Fruit fly (Drosophila melanogaster) whole organism, adult: ENCODE results near the gene Mpv17.

Experiments used
- CG11617 ChIP-seq: fragments of 200-800 bp; sonication (Bioruptor generic); optimal IDR thresholded peaks from 2 replicates; lab custom pipeline; 2017; ENCODE audit warnings: mild to moderate bottlenecking, missing biosample characterization, missing genetic modification reagents, missing genetic modification characterization
- CG12768 ChIP-seq: fragments of 200-800 bp; sonication (Bioruptor generic); optimal IDR thresholded peaks from 2 replicates; lab custom pipeline; 2017; ENCODE audit warnings: missing biosample characterization, missing genetic modification characterization, mild to moderate bottlenecking, moderate library complexity, missing genetic modification reagents
- CG14711 ChIP-seq: fragments of 200-800 bp; sonication (Bioruptor generic); optimal IDR thresholded peaks from 2 replicates; lab custom pipeline; 2018; ENCODE audit warnings: missing biosample characterization, mild to moderate bottlenecking, missing genetic modification characterization, moderate library complexity
- CG1620 ChIP-seq: fragments of 200-800 bp; sonication (Bioruptor generic); optimal IDR thresholded peaks from 2 replicates; lab custom pipeline; 2016; ENCODE audit warnings: missing biosample characterization, missing genetic modification characterization
- CG33017 ChIP-seq: fragments of 200-800 bp; sonication (Bioruptor generic); optimal IDR thresholded peaks from 2 replicates; lab custom pipeline; 2018; ENCODE audit warnings: missing biosample characterization, mild to moderate bottlenecking, missing genetic modification characterization, moderate library complexity
- CG5204 ChIP-seq: fragments of 200-800 bp; sonication (Bioruptor generic); optimal IDR thresholded peaks from 2 replicates; lab custom pipeline; 2016; ENCODE audit warnings: missing biosample characterization, missing genetic modification characterization
- CG7045 ChIP-seq: fragments of 200-800 bp; sonication (Bioruptor generic); optimal IDR thresholded peaks from 2 replicates; lab custom pipeline; 2017; ENCODE audit warnings: missing biosample characterization, mild to moderate bottlenecking, missing genetic modification characterization
- CG7101 ChIP-seq: fragments of 200-800 bp; sonication (Bioruptor generic); optimal IDR thresholded peaks from 2 replicates; lab custom pipeline; 2018; ENCODE audit warnings: missing biosample characterization, mild to moderate bottlenecking, missing genetic modification characterization, moderate library complexity
- Clk ChIP-seq: fragments of 200-800 bp; sonication (Bioruptor generic); optimal IDR thresholded peaks from 2 replicates; lab custom pipeline; 2017; ENCODE audit warnings: missing biosample characterization, missing genetic modification characterization
- Crg-1 ChIP-seq: fragments of 200-800 bp; sonication (Bioruptor generic); optimal IDR thresholded peaks from 2 replicates; lab custom pipeline; 2016; ENCODE audit warnings: missing biosample characterization, missing genetic modification characterization
- Hr96 ChIP-seq: fragments of 200-800 bp; sonication (Bioruptor generic); optimal IDR thresholded peaks from 2 replicates; lab custom pipeline; 2016; ENCODE audit warnings: missing biosample characterization, missing genetic modification characterization
- Mnt ChIP-seq: fragments of 200-800 bp; sonication (Bioruptor generic); optimal IDR thresholded peaks from 2 replicates; lab custom pipeline; 2016; ENCODE audit warnings: missing biosample characterization, mild to moderate bottlenecking, missing genetic modification characterization
- bab1 ChIP-seq: fragments of 200-800 bp; sonication (Bioruptor generic); optimal IDR thresholded peaks from 3 replicates; lab custom pipeline; 2019; ENCODE audit warnings: missing biosample characterization, mild to moderate bottlenecking, missing genetic modification characterization, moderate library complexity
- cic ChIP-seq: fragments of 200-800 bp; sonication (Bioruptor generic); optimal IDR thresholded peaks from 2 replicates; lab custom pipeline; 2017; ENCODE audit warnings: missing biosample characterization, mild to moderate bottlenecking, missing genetic modification characterization, moderate library complexity
- cnc ChIP-seq, 2 experiments: fragments of >200 bp; optimal IDR thresholded peaks; 2 replicates each; lab custom pipeline; 2017
- kay ChIP-seq: fragments of 200-800 bp; sonication (Bioruptor generic); peaks from one replicate; lab custom pipeline; 2016; ENCODE audit warnings: missing biosample characterization, missing genetic modification characterization, borderline replicate concordance
- ovo ChIP-seq: fragments of 200-800 bp; sonication (Bioruptor generic); optimal IDR thresholded peaks from 2 replicates; lab custom pipeline; 2016; ENCODE audit warnings: missing biosample characterization, missing genetic modification characterization
- pad ChIP-seq: fragments of 200-800 bp; sonication (Bioruptor generic); optimal IDR thresholded peaks from 3 replicates; lab custom pipeline; 2017; ENCODE audit warnings: missing biosample characterization, missing genetic modification characterization, mild to moderate bottlenecking, moderate library complexity, missing genetic modification reagents
- tj ChIP-seq: fragments of 200-800 bp; sonication (Bioruptor generic); optimal IDR thresholded peaks from 3 replicates; lab custom pipeline; 2017; ENCODE audit warnings: missing biosample characterization, mild to moderate bottlenecking, missing genetic modification characterization, moderate library complexity
- toe ChIP-seq: fragments of 200-800 bp; sonication (Bioruptor generic); optimal IDR thresholded peaks from 2 replicates; lab custom pipeline; 2016; ENCODE audit warnings: missing biosample characterization, missing genetic modification characterization

Gene Mpv17

dm6 chr4:1031137-1031536 lies 2.0 kb upstream of the Mpv17 start, which contains the start of gene ATPsynbeta:
Gene ATPsynbeta (plus strand): TSS chr4:1031484.
- TF ChIP-seq tj (GFP tag; lab: Kevin White, UChicago) = no peak
- TF ChIP-seq cic (GFP tag; lab: Kevin White, UChicago) = no peak
- no peak for TF ChIP-seq Clk
- no peak for TF ChIP-seq Hr96 (GFP tag; lab: Kevin White, UChicago)
- no peak for TF ChIP-seq Mnt (GFP tag; lab: Kevin White, UChicago)
- no peak for TF ChIP-seq pad
- TF ChIP-seq toe (GFP tag; lab: Kevin White, UChicago) = no peak
- TF ChIP-seq ovo (GFP tag; lab: Kevin White, UChicago) = no peak
- no peak for TF ChIP-seq CG33017 (tag; lab: Kevin White, UChicago)
- TF ChIP-seq CG14711 (tag; lab: Kevin White, UChicago) = no peak
- no peak for TF ChIP-seq CG1620 (GFP tag; lab: Kevin White, UChicago)
- TF ChIP-seq CG11617 (GFP tag; lab: Kevin White, UChicago) = no peak
- no peak for TF ChIP-seq cnc (optimal IDR thresholded peaks at IDR 0.05; lab: Kevin White, UChicago)
- TF ChIP-seq Crg-1 = no peak
- no peak for TF ChIP-seq CG7101 (tag; lab: Kevin White, UChicago)
- TF ChIP-seq CG5204 (GFP tag; lab: Kevin White, UChicago) = no peak
- TF ChIP-seq kay (GFP tag; lab: Kevin White, UChicago) = no peak
- TF ChIP-seq CG7045 = no peak

- no peak for TF ChIP-seq CG12768
- TF ChIP-seq Hr96 (GFP tag; lab: Kevin White, UChicago) = peak; percentile 62
- no peak for TF ChIP-seq pad
- TF ChIP-seq CG7045 = no peak
- no peak for TF ChIP-seq cnc (optimal IDR thresholded peaks at IDR 0.05; lab: Kevin White, UChicago)
- TF ChIP-seq Mnt (GFP tag; lab: Kevin White, UChicago) = peak; percentile 93
- peak; percentile 14 for TF ChIP-seq Crg-1
- peak; percentile 43 for TF ChIP-seq CG5204 (GFP tag; lab: Kevin White, UChicago)
- TF ChIP-seq CG7101 (tag; lab: Kevin White, UChicago) = peak; percentile 13
- TF ChIP-seq toe (GFP tag; lab: Kevin White, UChicago) = no peak
- TF ChIP-seq bab1 (GFP tag; lab: Kevin White, UChicago) = no peak
- TF ChIP-seq ovo (GFP tag; lab: Kevin White, UChicago) = peak; percentile 13
- no peak for TF ChIP-seq kay (GFP tag; lab: Kevin White, UChicago)
- TF ChIP-seq CG14711 (tag; lab: Kevin White, UChicago) = no peak
- TF ChIP-seq cic (GFP tag; lab: Kevin White, UChicago) = no peak
- TF ChIP-seq CG1620 (GFP tag; lab: Kevin White, UChicago) = peak; percentile 30
- no peak for TF ChIP-seq CG11617 (GFP tag; lab: Kevin White, UChicago)
- peak; percentile 25 for TF ChIP-seq tj (GFP tag; lab: Kevin White, UChicago)
- no peak for TF ChIP-seq Clk
- TF ChIP-seq CG33017 (tag; lab: Kevin White, UChicago) = no peak
Measured at dm6 chr4:1030692-1031110, 1.5 kb upstream of the Mpv17 start.

- TF ChIP-seq Clk (peak; percentile 77), Crg-1 (peak; percentile 28), CG11617 (GFP tag; lab: Kevin White, UChicago) (peak; percentile 47), toe (GFP tag; lab: Kevin White, UChicago) (no peak), CG7045 (peak; percentile 65), CG33017 (tag; lab: Kevin White, UChicago) (peak; percentile 67), CG14711 (tag; lab: Kevin White, UChicago) (peak; percentile 74), CG5204 (GFP tag; lab: Kevin White, UChicago) (peak; percentile 73), CG12768 (peak; percentile 80), CG1620 (GFP tag; lab: Kevin White, UChicago) (peak; percentile 48), CG7101 (tag; lab: Kevin White, UChicago) (peak; percentile 84), pad (peak; percentile 61), kay (GFP tag; lab: Kevin White, UChicago) (peak; percentile 23), cnc (optimal IDR thresholded peaks at IDR 0.05; lab: Kevin White, UChicago) (no peak), tj (GFP tag; lab: Kevin White, UChicago) (peak; percentile 1), ovo (GFP tag; lab: Kevin White, UChicago) (peak; percentile 55), Hr96 (GFP tag; lab: Kevin White, UChicago) (no peak), Mnt (GFP tag; lab: Kevin White, UChicago) (peak; percentile 24), cic (GFP tag; lab: Kevin White, UChicago) (peak; percentile 2), bab1 (GFP tag; lab: Kevin White, UChicago) (peak; percentile 40)
Measured at dm6 chr4:1026806-1027431, 2.2 kb downstream of the Mpv17 start, which contains the start of gene PlexA. Gene PlexA (minus strand): TSS chr4:1027101.

- TF ChIP-seq cic (GFP tag; lab: Kevin White, UChicago) (no peak), kay (GFP tag; lab: Kevin White, UChicago) (peak; percentile 97)
Measured at dm6 chr4:1026117-1026743, 2.9 kb downstream of the Mpv17 start.

- TF ChIP-seq CG11617 (GFP tag; lab: Kevin White, UChicago) = no peak
- TF ChIP-seq kay (GFP tag; lab: Kevin White, UChicago) = peak; percentile 88
Measured at dm6 chr4:1025101-1025500, 4.1 kb downstream of the Mpv17 start.

dm6 chr4:1008444-1008843 lies 20.7 kb downstream of the Mpv17 start:
- TF ChIP-seq cnc (optimal IDR thresholded peaks at IDR 0.05; lab: Kevin White, UChicago) (no peak), toe (GFP tag; lab: Kevin White, UChicago) (no peak), CG7101 (tag; lab: Kevin White, UChicago) (no peak)
